Fruit fly (Drosophila melanogaster): ENCODE data around the gene CG3225.

DNA sequence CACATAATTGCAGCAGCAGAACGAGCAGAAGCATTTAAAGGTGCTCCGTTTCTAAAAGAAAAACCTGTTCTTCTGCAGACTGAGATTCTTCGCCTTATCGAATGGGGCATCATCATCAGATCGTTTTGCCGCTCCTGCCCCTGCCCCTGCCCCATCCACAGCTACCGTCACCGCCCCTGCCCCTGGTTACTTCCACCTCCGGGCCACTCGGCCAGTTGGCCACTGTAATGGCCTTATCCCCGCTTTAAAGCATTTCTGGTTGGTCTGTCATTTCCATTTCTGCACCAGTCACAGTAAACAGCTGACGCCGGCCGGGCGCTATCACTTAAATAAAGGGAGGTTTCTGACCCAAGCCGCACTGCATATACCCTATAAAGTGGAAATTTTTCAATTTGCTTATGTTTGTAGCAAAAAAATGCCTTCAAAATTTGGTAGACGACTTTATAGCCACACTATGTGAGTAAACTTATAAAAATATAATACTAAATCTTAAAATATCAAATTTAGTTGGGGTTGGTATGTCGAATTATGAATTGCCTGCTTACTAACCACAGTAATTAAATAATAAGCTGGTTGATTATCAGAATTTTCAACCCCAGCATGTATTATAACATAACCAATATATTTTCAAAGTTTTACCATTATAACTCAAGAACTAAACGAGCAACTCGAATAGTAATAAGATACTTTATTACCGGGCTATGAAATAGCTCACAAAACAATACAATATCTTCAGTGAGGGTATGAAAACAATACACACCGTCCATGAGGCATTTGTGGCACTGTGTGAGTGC, 7.2 kb downstream of the CG3225 start:
- no peak for TF ChIP-seq CG17802 (tag; optimal IDR thresholded peaks at IDR 0.05)
- peak; percentile 83 for TF ChIP-seq nmo (GFP tag; optimal IDR thresholded peaks at IDR 0.05)

All from whole organism, embryonic.